Worm (Caenorhabditis elegans) whole organism, early embryonic: ENCODE data around the gene tin-9.1.
A peak's percentile ranks its signal among the peaks of the same experiment; 100 is the strongest.

Experiments
- B0310.2 ChIP-seq: sonication (generic microtip); optimal IDR thresholded peaks from 2 replicates; lab custom pipeline; 2016; ENCODE audit warnings: mild to moderate bottlenecking, missing genetic modification characterization, missing compliant biosample characterization
- F13C5.2 ChIP-seq: sonication (generic microtip); optimal IDR thresholded peaks from 2 replicates; lab custom pipeline; 2017; ENCODE audit warnings: mild to moderate bottlenecking, missing genetic modification characterization, inconsistent platforms, missing compliant biosample characterization
- aly-1 ChIP-seq: sonication (generic microtip); optimal IDR thresholded peaks from 2 replicates; lab custom pipeline; 2016; ENCODE audit warnings: missing genetic modification characterization, missing compliant biosample characterization
- ama-1 ChIP-seq: fragments of 150-350 bp; optimal IDR thresholded peaks from 2 replicates; lab custom pipeline; 2014
- ceh-13 ChIP-seq: fragments of 200-800 bp; sonication (Bioruptor generic); optimal IDR thresholded peaks from 2 replicates; lab custom pipeline; 2018; ENCODE audit warnings: mild to moderate bottlenecking, missing genetic modification characterization, missing compliant biosample characterization
- ceh-36 ChIP-seq: sonication (generic microtip); optimal IDR thresholded peaks from 2 replicates; lab custom pipeline; 2016; ENCODE audit warnings: missing genetic modification characterization, inconsistent platforms, missing compliant biosample characterization
- ets-7 ChIP-seq: sonication (generic microtip); optimal IDR thresholded peaks from 2 replicates; lab custom pipeline; 2016; ENCODE audit warnings: missing genotype, missing genetic modification characterization, missing compliant biosample characterization
- flt-1 ChIP-seq: fragments of 200-800 bp; sonication (Bioruptor generic); IDR thresholded peaks from 2 replicates; pipeline ENCODE4 v1.3.6; 2022; ENCODE audit warnings: missing genetic modification characterization, missing compliant biosample characterization
- hmbx-1 ChIP-seq: sonication (generic microtip); optimal IDR thresholded peaks from 2 replicates; lab custom pipeline; 2016; ENCODE audit warnings: mild to moderate bottlenecking, missing genetic modification characterization, missing compliant biosample characterization
- hmg-4 ChIP-seq: fragments of 200-800 bp; sonication (Bioruptor generic); optimal IDR thresholded peaks from 2 replicates; lab custom pipeline; 2018; ENCODE audit warnings: mild to moderate bottlenecking, missing genetic modification characterization, missing compliant biosample characterization
- hnd-1 ChIP-seq: sonication (generic microtip); optimal IDR thresholded peaks from 2 replicates; lab custom pipeline; 2016; ENCODE audit warnings: missing genetic modification characterization, missing compliant biosample characterization
- pes-1 ChIP-seq: fragments of 200-800 bp; sonication (Bioruptor generic); IDR thresholded peaks from 2 replicates; pipeline ENCODE4 v1.3.6; 2022; ENCODE audit warnings: missing genetic modification reagents, missing genetic modification characterization, missing compliant biosample characterization
- scrt-1 ChIP-seq: fragments of 200-800 bp; sonication (Bioruptor generic); IDR thresholded peaks from 2 replicates; pipeline ENCODE4 v1.3.6; 2022; ENCODE audit warnings: missing genetic modification characterization, missing compliant biosample characterization
- sea-1 ChIP-seq: fragments of 200-800 bp; sonication (Bioruptor generic); conservative IDR thresholded peaks from 2 replicates; pipeline ENCODE4 v1.3.6; 2022; ENCODE audit warnings: missing genetic modification characterization, missing compliant biosample characterization
- tbx-11 ChIP-seq: fragments of 200-800 bp; sonication (Bioruptor generic); IDR thresholded peaks from 2 replicates; pipeline ENCODE4 v1.3.6; 2022; ENCODE audit warnings: missing genetic modification characterization, missing compliant biosample characterization
- tbx-37 ChIP-seq: fragments of 200-800 bp; sonication (Bioruptor generic); conservative IDR thresholded peaks from 2 replicates; pipeline ENCODE4 v1.3.6; 2022; ENCODE audit warnings: missing genetic modification reagents, missing genetic modification characterization, missing compliant biosample characterization
- tra-4 ChIP-seq: sonication (generic microtip); optimal IDR thresholded peaks from 2 replicates; lab custom pipeline; 2017; ENCODE audit warnings: missing genetic modification characterization, missing compliant biosample characterization

tin-9.1 gene

ce11 chrIV:7036790-7037189, 7.6 kb downstream of the tin-9.1 start, which contains the start of gene ufl-1:
TSS of gene ufl-1 (minus strand) at chrIV:7036859.
- TF ChIP-seq F13C5.2 (no peak), tra-4 (tag; lab: Kevin White, UChicago) (no peak), ceh-36 (tag; lab: Kevin White, UChicago) (no peak), hmg-4 (GFP tag; lab: Kevin White, UChicago) (no peak)

- TF ChIP-seq hmg-4 (GFP tag; lab: Kevin White, UChicago) (no peak), hmbx-1 (tag; lab: Kevin White, UChicago) (no peak), flt-1 (no peak)
Observed at ce11 chrIV:7035823-7036222, 8.6 kb downstream of the tin-9.1 start, which contains the start of gene C06G3.3. TSS of gene C06G3.3 (plus strand) at chrIV:7036123.

- no peak for TF ChIP-seq tbx-37 (GFP tag; lab: Robert Waterston, UW)
- no peak for TF ChIP-seq hmbx-1 (tag; lab: Kevin White, UChicago)
- no peak for TF ChIP-seq hmg-4 (GFP tag; lab: Kevin White, UChicago)
- no peak for TF ChIP-seq scrt-1
- TF ChIP-seq flt-1, result no peak
- TF ChIP-seq ets-7, result no peak
- TF ChIP-seq B0310.2, result no peak
- TF ChIP-seq tra-4 (tag; lab: Kevin White, UChicago), result no peak
- TF ChIP-seq ceh-36 (tag; lab: Kevin White, UChicago), result no peak
- TF ChIP-seq sea-1, result no peak
- TF ChIP-seq ceh-13, result no peak
- no peak for TF ChIP-seq pes-1 (GFP tag; lab: Robert Waterston, UW)
- no peak for TF ChIP-seq ama-1 (lab: Kevin White, UChicago)
- no peak for TF ChIP-seq aly-1
- TF ChIP-seq F13C5.2, result no peak
- TF ChIP-seq hnd-1, result no peak
- TF ChIP-seq tbx-11, result no peak
Observed at ce11 chrIV:7032459-7032858, 11.9 kb downstream of the tin-9.1 start, which contains the start of gene C06G3.8. TSS of gene C06G3.8 (minus strand) at chrIV:7032559.

ce11 chrIV:7031019-7031418, 13.4 kb downstream of the tin-9.1 start:
- no peak for TF ChIP-seq B0310.2
- TF ChIP-seq F13C5.2, result no peak
- TF ChIP-seq tbx-37 (GFP tag; lab: Robert Waterston, UW), result no peak
- TF ChIP-seq pes-1 (GFP tag; lab: Robert Waterston, UW), result no peak
- TF ChIP-seq tbx-11, result no peak
- no peak for TF ChIP-seq sea-1
- TF ChIP-seq ets-7, result no peak
- no peak for TF ChIP-seq aly-1

- TF ChIP-seq hnd-1 (no peak), F13C5.2 (no peak), B0310.2 (no peak), flt-1 (no peak), ceh-36 (tag; lab: Kevin White, UChicago) (no peak), ceh-13 (no peak), aly-1 (no peak), tbx-11 (no peak), sea-1 (no peak), tbx-37 (GFP tag; lab: Robert Waterston, UW) (no peak), hmg-4 (GFP tag; lab: Kevin White, UChicago) (no peak), ets-7 (no peak), hmbx-1 (tag; lab: Kevin White, UChicago) (no peak), pes-1 (GFP tag; lab: Robert Waterston, UW) (no peak), tra-4 (tag; lab: Kevin White, UChicago) (no peak), ama-1 (lab: Kevin White, UChicago) (no peak), scrt-1 (no peak)
Observed at ce11 chrIV:7025835-7026234, 18.6 kb downstream of the tin-9.1 start.

- no peak for TF ChIP-seq B0310.2
- TF ChIP-seq sea-1, result no peak
- TF ChIP-seq aly-1, result no peak
- TF ChIP-seq hmg-4 (GFP tag; lab: Kevin White, UChicago), result no peak
- TF ChIP-seq hnd-1, result no peak
- no peak for TF ChIP-seq F13C5.2
- TF ChIP-seq tra-4 (tag; lab: Kevin White, UChicago), result no peak
- no peak for TF ChIP-seq flt-1
- no peak for TF ChIP-seq ets-7
- TF ChIP-seq tbx-11, result no peak
- TF ChIP-seq ceh-13, result no peak
- no peak for TF ChIP-seq ceh-36 (tag; lab: Kevin White, UChicago)
- TF ChIP-seq scrt-1, result no peak
- no peak for TF ChIP-seq hmbx-1 (tag; lab: Kevin White, UChicago)
- TF ChIP-seq pes-1 (GFP tag; lab: Robert Waterston, UW), result no peak
- no peak for TF ChIP-seq ama-1 (lab: Kevin White, UChicago)
- TF ChIP-seq tbx-37 (GFP tag; lab: Robert Waterston, UW), result no peak
Observed at ce11 chrIV:7024829-7025228, 19.6 kb downstream of the tin-9.1 start.

ce11 chrIV:7023858-7024257, 20.5 kb downstream of the tin-9.1 start, which contains the start of gene adah-1:
TSS of gene adah-1 (plus strand) at chrIV:7024211.
- TF ChIP-seq B0310.2, result no peak
- no peak for TF ChIP-seq ceh-36 (tag; lab: Kevin White, UChicago)
- TF ChIP-seq tbx-37 (GFP tag; lab: Robert Waterston, UW), result no peak

ce11 chrIV:7023004-7023403, 21.4 kb downstream of the tin-9.1 start:
- TF ChIP-seq ama-1 (lab: Kevin White, UChicago), result no peak
- no peak for TF ChIP-seq ceh-13
- TF ChIP-seq ets-7, result no peak
- TF ChIP-seq tra-4 (tag; lab: Kevin White, UChicago), result no peak
- peak; percentile 55 for TF ChIP-seq hmg-4 (GFP tag; lab: Kevin White, UChicago)
- TF ChIP-seq ceh-36 (tag; lab: Kevin White, UChicago), result no peak
- no peak for TF ChIP-seq aly-1
- TF ChIP-seq F13C5.2, result peak; percentile 68
- no peak for TF ChIP-seq hmbx-1 (tag; lab: Kevin White, UChicago)
- TF ChIP-seq pes-1 (GFP tag; lab: Robert Waterston, UW), result no peak
- TF ChIP-seq scrt-1, result no peak

ce11 chrIV:7022227-7022626, 22.2 kb downstream of the tin-9.1 start:
- TF ChIP-seq pes-1 (GFP tag; lab: Robert Waterston, UW), result no peak
- TF ChIP-seq hmbx-1 (tag; lab: Kevin White, UChicago), result no peak
